Fruit fly (Drosophila melanogaster): ENCODE data around the gene CG43783.

Gene CG43783

dm6 chr3L:8925679-8926078, 28.4 kb downstream of the CG43783 start (continued):
- TF ChIP-seq hkb (optimal IDR thresholded peaks at IDR 0.05), result no peak
- peak; percentile 54 for TF ChIP-seq hkb (GFP tag; IDR thresholded peaks at IDR 0.05)
- no peak for TF ChIP-seq amos (GFP tag; IDR thresholded peaks at IDR 0.05; ENCODE audit: partially characterized antibody)
- no peak for TF ChIP-seq pros (GFP tag; optimal IDR thresholded peaks at IDR 0.05)
- no peak for TF ChIP-seq CG3838 (GFP tag; optimal IDR thresholded peaks at IDR 0.05)
- TF ChIP-seq CG10462 (GFP tag; optimal IDR thresholded peaks at IDR 0.05), result no peak
- peak; percentile 38; the same call in 1 of the 2 replicates for TF ChIP-seq CG1024 (GFP tag; IDR thresholded peaks at IDR 0.05)
- TF ChIP-seq ems (GFP tag; optimal IDR thresholded peaks at IDR 0.05), result no peak
- TF ChIP-seq CG8359 (GFP tag; optimal IDR thresholded peaks at IDR 0.05; ENCODE audit: borderline replicate concordance), result no peak
- no peak for TF ChIP-seq Hr51 (GFP tag; optimal IDR thresholded peaks at IDR 0.05)
- no peak for TF ChIP-seq chinmo (GFP tag; IDR thresholded peaks at IDR 0.05; ENCODE audit: partially characterized antibody)
- no peak for TF ChIP-seq CG10321 (GFP tag; IDR thresholded peaks at IDR 0.05)
- no peak for TF ChIP-seq CG18476 (GFP tag; optimal IDR thresholded peaks at IDR 0.05)
- no peak for TF ChIP-seq so (GFP tag; IDR thresholded peaks at IDR 0.05)
- TF ChIP-seq ara (GFP tag; IDR thresholded peaks at IDR 0.05), result peak; percentile 69
- TF ChIP-seq bab2 (GFP tag; optimal IDR thresholded peaks at IDR 0.05), result peak; percentile 10
- no peak for TF ChIP-seq sisA (GFP tag; IDR thresholded peaks at IDR 0.05)
- TF ChIP-seq jumu (GFP tag; optimal IDR thresholded peaks at IDR 0.05), result no peak
- TF ChIP-seq CG10274 (GFP tag; optimal IDR thresholded peaks at IDR 0.05), result no peak
- TF ChIP-seq trem (tag; optimal IDR thresholded peaks at IDR 0.05), result no peak
- no peak for TF ChIP-seq D19B (GFP tag; optimal IDR thresholded peaks at IDR 0.05)
- TF ChIP-seq Lim3 (GFP tag; IDR thresholded peaks at IDR 0.05), result no peak
- no peak for TF ChIP-seq ab (GFP tag; optimal IDR thresholded peaks at IDR 0.05)
- TF ChIP-seq CG10979 (tag; optimal IDR thresholded peaks at IDR 0.05), result peak; percentile 31
- TF ChIP-seq Pdp1 (GFP tag; optimal IDR thresholded peaks at IDR 0.05), result no peak
- peak; percentile 22 for TF ChIP-seq grn (GFP tag; optimal IDR thresholded peaks at IDR 0.05)
- TF ChIP-seq ERR (GFP tag; optimal IDR thresholded peaks at IDR 0.05), result no peak
- TF ChIP-seq Deaf1 (tag; optimal IDR thresholded peaks at IDR 0.05), result no peak
- TF ChIP-seq crc (GFP tag; optimal IDR thresholded peaks at IDR 0.05), result no peak
- TF ChIP-seq CG34422 (GFP tag; IDR thresholded peaks at IDR 0.05), result no peak
- peak; percentile 14 for TF ChIP-seq CG16863 (GFP tag; optimal IDR thresholded peaks at IDR 0.05)
- no peak for TF ChIP-seq Drgx (GFP tag; IDR thresholded peaks at IDR 0.05)
- TF ChIP-seq p53 (GFP tag; optimal IDR thresholded peaks at IDR 0.05), result no peak
- peak; percentile 87 for TF ChIP-seq Awh (GFP tag; IDR thresholded peaks at IDR 0.05)
- no peak for TF ChIP-seq Mad (GFP tag; optimal IDR thresholded peaks at IDR 0.05)
- no peak for TF ChIP-seq az2 (GFP tag; optimal IDR thresholded peaks at IDR 0.05)
- no peak for TF ChIP-seq gsb (GFP tag; IDR thresholded peaks at IDR 0.05)
- peak; percentile 20 for TF ChIP-seq NC2β (GFP tag; optimal IDR thresholded peaks at IDR 0.05)
- no peak for TF ChIP-seq CG11085 (GFP tag; IDR thresholded peaks at IDR 0.05)
- no peak for TF ChIP-seq rib (GFP tag; IDR thresholded peaks at IDR 0.05)
- TF ChIP-seq CG2199 (GFP tag; IDR thresholded peaks at IDR 0.05), result no peak
- no peak for TF ChIP-seq CG12942 (GFP tag; optimal IDR thresholded peaks at IDR 0.05)
- TF ChIP-seq Trl (optimal IDR thresholded peaks at IDR 0.05), result no peak
- peak; percentile 1 for TF ChIP-seq Trl (GFP tag; optimal IDR thresholded peaks at IDR 0.05)
- no peak for TF ChIP-seq salm (tag; optimal IDR thresholded peaks at IDR 0.05)
- no peak for TF ChIP-seq ap (GFP tag; IDR thresholded peaks at IDR 0.05)
- TF ChIP-seq Usf (GFP tag; optimal IDR thresholded peaks at IDR 0.05), result no peak
- no peak for TF ChIP-seq Ravus (GFP tag; IDR thresholded peaks at IDR 0.05)
- no peak for TF ChIP-seq trh (GFP tag; optimal IDR thresholded peaks at IDR 0.05)
- TF ChIP-seq vnd (GFP tag; IDR thresholded peaks at IDR 0.05; ENCODE audit: partially characterized antibody), result no peak
- TF ChIP-seq Fer3 (tag; optimal IDR thresholded peaks at IDR 0.05), result no peak
- no peak for TF ChIP-seq knrl (GFP tag; IDR thresholded peaks at IDR 0.05; ENCODE audit: partially characterized antibody)
- TF ChIP-seq CG17829 (tag; optimal IDR thresholded peaks at IDR 0.05), result no peak

All from whole organism, embryonic.